Fruit fly (Drosophila melanogaster): ENCODE data around the gene Sgp.

dm6 chr2L:8478379-8478778, 41.1 kb upstream of the Sgp start:
- TF ChIP-seq CG14711 (tag; optimal IDR thresholded peaks at IDR 0.05): no peak
- no peak for TF ChIP-seq toe (GFP tag; optimal IDR thresholded peaks at IDR 0.05)
- no peak for TF ChIP-seq CG12768 (GFP tag; optimal IDR thresholded peaks at IDR 0.05)
- no peak for TF ChIP-seq cic (GFP tag; optimal IDR thresholded peaks at IDR 0.05)
- no peak for TF ChIP-seq CG33017 (tag; optimal IDR thresholded peaks at IDR 0.05)
- TF ChIP-seq Crg-1 (GFP tag; optimal IDR thresholded peaks at IDR 0.05): no peak
- TF ChIP-seq bab1 (GFP tag; optimal IDR thresholded peaks at IDR 0.05): no peak
- no peak for TF ChIP-seq CG11617 (GFP tag; optimal IDR thresholded peaks at IDR 0.05)
- no peak for TF ChIP-seq kay (GFP tag; ENCODE audit: borderline replicate concordance)

All from whole organism, adult.